Worm (Caenorhabditis elegans): Measurements from ENCODE around the gene C53D6.10.

ce11 chrIV:9005310-9005709 lies 28.9 kb downstream of the C53D6.10 start, which contains the start of gene unc-129:
- TF ChIP-seq cebp-2 (GFP tag; IDR thresholded peaks at IDR 0.05) (no peak), snpc-4 (GFP tag; optimal IDR thresholded peaks at IDR 0.05) (no peak), snpc-4 (tag; optimal IDR thresholded peaks at IDR 0.05) (no peak), pha-4 (tag; optimal IDR thresholded peaks at IDR 0.05) (no peak), lsl-1 (GFP tag; optimal IDR thresholded peaks at IDR 0.05) (no peak), bed-2 (GFP tag; IDR thresholded peaks at IDR 0.05) (no peak)

Data from whole organism, young adult.